Worm (Caenorhabditis elegans): ENCODE data around the gene Y66D12A.30.

- no peak for TF ChIP-seq pros-1 (tag; optimal IDR thresholded peaks at IDR 0.05)
- TF ChIP-seq nhr-11 (tag; optimal IDR thresholded peaks at IDR 0.05) = no peak
- no peak for TF ChIP-seq lin-11 (tag; optimal IDR thresholded peaks at IDR 0.05)
- TF ChIP-seq pqm-1 (tag; optimal IDR thresholded peaks at IDR 0.05) = no peak
- TF ChIP-seq ceh-9 (tag; optimal IDR thresholded peaks at IDR 0.05) = no peak
- TF ChIP-seq elt-2 (tag; optimal IDR thresholded peaks at IDR 0.05) = no peak
- TF ChIP-seq ama-1 (optimal IDR thresholded peaks at IDR 0.05) = no peak
- TF ChIP-seq fkh-10 (GFP tag; optimal IDR thresholded peaks at IDR 0.05) = no peak
- no peak for TF ChIP-seq pat-9 (tag; optimal IDR thresholded peaks at IDR 0.05)
Observed at ce11 chrIII:11563417-11563949, 46.2 kb upstream of the Y66D12A.30 start, which contains the start of gene Y66D12A.11.

Measured in whole organism, late embryonic.